Worm (Caenorhabditis elegans) whole organism, mixed stage, embryonic: ENCODE data around the gene srg-38.

Experiments used
- ces-1 ChIP-seq: fragments of 150-350 bp; optimal IDR thresholded peaks from 2 replicates; lab custom pipeline; 2014; ENCODE audit warnings: missing biosample characterization, missing genetic modification reagents, missing genetic modification characterization
- lin-32 ChIP-seq: fragments of 200-800 bp; sonication (Bioruptor generic); optimal IDR thresholded peaks from 2 replicates; lab custom pipeline; 2018; ENCODE audit warnings: mild to moderate bottlenecking, missing genetic modification characterization, missing compliant biosample characterization
- mls-2 ChIP-seq: sonication (generic microtip); optimal IDR thresholded peaks from 2 replicates; lab custom pipeline; 2016; ENCODE audit warnings: mild to moderate bottlenecking, missing genetic modification characterization, moderate library complexity, missing compliant biosample characterization
- nhr-28 ChIP-seq: fragments of 150-350 bp; optimal IDR thresholded peaks from 2 replicates; lab custom pipeline; 2014; ENCODE audit warnings: missing biosample characterization, missing genetic modification characterization
- nhr-76 ChIP-seq: sonication (generic microtip); optimal IDR thresholded peaks from 2 replicates; lab custom pipeline; 2017; ENCODE audit warnings: missing biosample characterization, missing genetic modification characterization
- pha-4 ChIP-seq: fragments of 150-350 bp; optimal IDR thresholded peaks from 2 replicates; lab custom pipeline; 2018; ENCODE audit warnings: missing biosample characterization, missing genetic modification reagents, missing genetic modification characterization
- snpc-4 ChIP-seq: fragments of 150-350 bp; optimal IDR thresholded peaks from 2 replicates; lab custom pipeline; 2014; ENCODE audit warnings: missing biosample characterization, missing genetic modification characterization
- unc-39 ChIP-seq: fragments of 150-350 bp; optimal IDR thresholded peaks from 2 replicates; lab custom pipeline; 2014; ENCODE audit warnings: missing biosample characterization, missing genetic modification characterization
- unc-62 ChIP-seq: fragments of 150-350 bp; optimal IDR thresholded peaks from 2 replicates; lab custom pipeline; 2014; ENCODE audit warnings: missing biosample characterization, missing genetic modification reagents, missing genetic modification characterization
- ztf-11 ChIP-seq: fragments of 150-350 bp; optimal IDR thresholded peaks from 2 replicates; lab custom pipeline; 2014; ENCODE audit warnings: missing biosample characterization, missing genetic modification characterization

- TF ChIP-seq ces-1 (GFP tag; lab: Kevin White, UChicago) (no peak), snpc-4 (no peak), ztf-11 (tag; lab: Kevin White, UChicago) (no peak), nhr-28 (no peak), lin-32 (GFP tag; lab: Kevin White, UChicago) (no peak), pha-4 (tag; lab: Kevin White, UChicago) (no peak), unc-62 (no peak), mls-2 (tag; lab: Kevin White, UChicago) (no peak), nhr-76 (no peak), unc-39 (tag; lab: Kevin White, UChicago) (no peak)
Observed at ce11 chrV:11196631-11197258, 41.3 kb upstream of the srg-38 start.
